Fruit fly (Drosophila melanogaster): Measurements from ENCODE around the gene Saysd1.
A peak's percentile ranks its signal among the peaks of the same experiment; 100 is the strongest.

Saysd1 gene

DNA sequence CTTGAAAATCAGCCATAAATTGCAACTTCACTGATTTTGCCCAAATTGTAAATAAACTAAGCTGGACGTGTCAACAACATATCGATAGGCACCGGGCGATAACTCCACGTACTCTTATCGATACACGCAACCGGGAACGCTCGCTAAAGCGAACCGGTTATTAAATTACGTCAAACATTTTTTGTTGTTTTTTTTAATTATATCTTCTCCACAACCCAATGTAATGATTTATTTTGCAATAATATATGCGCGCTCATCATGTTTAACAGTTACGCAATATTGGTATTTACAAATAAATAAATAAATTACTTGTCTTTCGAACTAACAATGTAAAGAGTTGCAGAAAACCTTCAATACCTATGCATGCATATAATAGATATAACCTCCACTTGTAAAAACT is at the start of gene Saysd1 (continued):
- TF ChIP-seq CG30431 (GFP tag; optimal IDR thresholded peaks at IDR 0.05) (no peak), fd3F (GFP tag; optimal IDR thresholded peaks at IDR 0.05) (no peak), twi (tag; optimal IDR thresholded peaks at IDR 0.05) (no peak), row (GFP tag; IDR thresholded peaks at IDR 0.05) (peak; percentile 34; the same call in 1 of the 3 replicates), CG14710 (tag; optimal IDR thresholded peaks at IDR 0.05) (peak; percentile 25), CG12071 (GFP tag; optimal IDR thresholded peaks at IDR 0.05) (no peak), bigmax (GFP tag; optimal IDR thresholded peaks at IDR 0.05) (no peak), zfh1 (GFP tag; IDR thresholded peaks at IDR 0.05) (peak; percentile 45; the same call in 1 of the 3 replicates), exex (tag; optimal IDR thresholded peaks at IDR 0.05) (peak; percentile 9), CG42726 (GFP tag; IDR thresholded peaks at IDR 0.05; ENCODE audit: partially characterized antibody) (peak; percentile 29; the same call in 1 of the 2 replicates), mam (GFP tag; optimal IDR thresholded peaks at IDR 0.05) (peak; percentile 48), NfI (GFP tag; optimal IDR thresholded peaks at IDR 0.05) (no peak), Hsf (GFP tag; optimal IDR thresholded peaks at IDR 0.05) (no peak), CG14860 (GFP tag; IDR thresholded peaks at IDR 0.05; ENCODE audit: partially characterized antibody) (peak; percentile 80), Optix (GFP tag; IDR thresholded peaks at IDR 0.05) (no peak), Ssrp (tag; optimal IDR thresholded peaks at IDR 0.05) (no peak), CG8290 (GFP tag; optimal IDR thresholded peaks at IDR 0.05) (peak; percentile 4), CG8290 (tag; optimal IDR thresholded peaks at IDR 0.05) (peak in 1 of 2 experiments; percentile 5), CG8388 (GFP tag; optimal IDR thresholded peaks at IDR 0.05) (no peak), HLHmδ (GFP tag; optimal IDR thresholded peaks at IDR 0.05) (no peak), crc (GFP tag; optimal IDR thresholded peaks at IDR 0.05) (no peak), CG2712 (tag; optimal IDR thresholded peaks at IDR 0.05) (no peak), fru (optimal IDR thresholded peaks at IDR 0.05) (no peak), pho (GFP tag; optimal IDR thresholded peaks at IDR 0.05) (no peak), CG1603 (tag; optimal IDR thresholded peaks at IDR 0.05) (peak; percentile 37), stc (GFP tag; IDR thresholded peaks at IDR 0.05) (peak; percentile 43; the same call in 1 of the 2 replicates), PHDP (tag; optimal IDR thresholded peaks at IDR 0.05) (peak; percentile 7), az2 (GFP tag; optimal IDR thresholded peaks at IDR 0.05) (no peak), CG31365 (tag; optimal IDR thresholded peaks at IDR 0.05) (no peak), CG9797 (GFP tag; optimal IDR thresholded peaks at IDR 0.05) (no peak), CG1832 (GFP tag; optimal IDR thresholded peaks at IDR 0.05) (no peak), ERR (GFP tag; optimal IDR thresholded peaks at IDR 0.05) (no peak), cg (GFP tag; optimal IDR thresholded peaks at IDR 0.05) (no peak), CG6254 (GFP tag; optimal IDR thresholded peaks at IDR 0.05) (no peak), ewg (GFP tag; optimal IDR thresholded peaks at IDR 0.05) (no peak), gce (GFP tag; IDR thresholded peaks at IDR 0.05) (peak; percentile 32; the same call in 1 of the 3 replicates), CG11504 (tag; optimal IDR thresholded peaks at IDR 0.05) (no peak), shn (GFP tag; optimal IDR thresholded peaks at IDR 0.05) (no peak), Dip3 (GFP tag; optimal IDR thresholded peaks at IDR 0.05) (no peak), bowl (GFP tag; IDR thresholded peaks at IDR 0.05) (no peak), Nf-YB (GFP tag; optimal IDR thresholded peaks at IDR 0.05) (no peak), gem (tag; optimal IDR thresholded peaks at IDR 0.05) (no peak), ase (GFP tag; IDR thresholded peaks at IDR 0.05) (no peak), Vsx1 (GFP tag; optimal IDR thresholded peaks at IDR 0.05) (peak; percentile 30), tup (GFP tag; optimal IDR thresholded peaks at IDR 0.05) (no peak), CG3163 (GFP tag; optimal IDR thresholded peaks at IDR 0.05) (no peak), D (optimal IDR thresholded peaks at IDR 0.05) (no peak), D (GFP tag; optimal IDR thresholded peaks at IDR 0.05) (no peak), Spps (tag; optimal IDR thresholded peaks at IDR 0.05) (no peak), z (GFP tag; IDR thresholded peaks at IDR 0.05) (no peak), dan (GFP tag; IDR thresholded peaks at IDR 0.05) (no peak), salm (tag; optimal IDR thresholded peaks at IDR 0.05) (no peak)

Measured in whole organism, embryonic.